Worm (Caenorhabditis elegans): ENCODE results near the gene C53B7.6.

C53B7.6 gene

DNA sequence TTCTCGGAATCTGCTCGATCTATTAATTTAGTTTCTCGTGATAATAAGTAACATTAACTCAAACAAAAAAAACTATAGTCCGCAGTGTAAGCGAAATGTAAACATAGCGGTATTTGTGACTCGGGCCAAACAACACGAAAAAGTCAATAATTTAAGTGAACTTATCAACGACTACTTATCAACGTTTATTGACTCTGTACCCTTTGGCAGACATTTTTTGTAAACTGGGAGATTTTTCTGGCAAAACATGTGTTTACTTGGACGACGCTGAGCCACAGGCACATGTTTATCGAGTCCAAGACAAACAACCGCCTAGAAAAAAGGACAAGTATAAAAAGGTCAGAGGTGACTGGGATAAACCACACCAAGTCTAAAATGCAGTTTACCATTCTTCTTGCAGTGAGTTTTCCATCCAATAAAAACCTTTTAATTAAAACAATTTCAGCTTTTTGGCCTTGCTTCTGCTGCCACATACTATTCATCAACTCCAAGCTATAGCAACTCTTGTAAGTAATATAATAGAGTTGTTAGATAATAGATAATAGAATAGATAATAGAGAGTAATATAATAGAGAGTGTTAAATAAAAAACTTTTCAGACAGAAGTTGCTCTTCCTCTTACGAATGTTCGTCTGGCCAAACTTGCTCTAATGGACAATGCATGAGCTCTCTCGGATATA lies 24.0 kb downstream of the C53B7.6 start, which contains the start of gene C53B7.3:
Gene C53B7.3, plus strand, starts transcription at position 362 of the 679 bp plus-strand sequence.
- TF ChIP-seq hlh-8 (tag; optimal IDR thresholded peaks at IDR 0.05) (no peak), dmd-4 (tag; optimal IDR thresholded peaks at IDR 0.05; ENCODE audit: borderline replicate concordance) (no peak), ets-4 (tag; optimal IDR thresholded peaks at IDR 0.05) (no peak), C08G9.2 (tag; optimal IDR thresholded peaks at IDR 0.05) (no peak), elt-4 (tag; optimal IDR thresholded peaks at IDR 0.05) (no peak), ceh-18 (tag; optimal IDR thresholded peaks at IDR 0.05) (no peak), unc-55 (GFP tag; optimal IDR thresholded peaks at IDR 0.05) (no peak), nhr-232 (tag; optimal IDR thresholded peaks at IDR 0.05) (no peak), ceh-30 (tag; optimal IDR thresholded peaks at IDR 0.05) (no peak), Y22D7AL.16 (tag; optimal IDR thresholded peaks at IDR 0.05) (no peak), ref-2 (tag; optimal IDR thresholded peaks at IDR 0.05) (no peak), mec-3 (tag; optimal IDR thresholded peaks at IDR 0.05; ENCODE audit: borderline replicate concordance) (no peak), pha-4 (tag; optimal IDR thresholded peaks at IDR 0.05) (no peak)

DNA sequence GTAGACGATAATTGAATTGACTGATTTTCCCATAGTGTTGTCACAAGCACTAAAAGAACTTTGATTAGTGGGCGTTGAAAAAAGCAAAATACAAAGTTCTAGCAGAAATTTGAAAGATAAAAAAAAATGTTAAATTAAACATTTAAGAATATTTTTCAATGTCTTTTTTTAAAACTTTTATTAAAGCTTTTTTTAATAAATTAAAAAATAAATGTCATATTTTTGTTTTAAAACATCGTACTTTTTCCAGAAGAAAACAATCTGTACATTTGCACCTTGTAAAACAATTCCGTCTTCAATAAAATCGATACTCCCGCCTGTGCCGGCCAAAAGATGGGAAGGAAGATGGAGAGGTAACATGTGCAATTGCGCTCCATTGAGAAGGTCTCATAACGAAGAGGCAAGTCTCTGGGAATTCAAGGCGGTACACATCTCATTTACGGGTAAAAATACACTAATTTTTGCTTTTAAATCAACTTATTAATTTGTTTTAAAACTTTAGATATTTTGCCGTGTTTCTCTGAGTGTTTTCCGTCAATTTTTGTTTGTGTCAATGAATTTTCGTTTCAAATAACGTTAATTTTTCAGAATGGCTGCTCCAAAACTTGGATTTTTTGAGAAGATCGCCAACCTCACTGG lies 27.8 kb downstream of the C53B7.6 start, which contains the start of the genes glr-6 and asg-2:
Gene glr-6, minus strand, starts transcription at position 51 of the 639 bp plus-strand sequence.
Gene asg-2, plus strand, starts transcription at position 589 of the 639 bp plus-strand sequence.
- TF ChIP-seq ceh-45 (GFP tag; IDR thresholded peaks at IDR 0.05) (no peak), K09A11.1 (tag; optimal IDR thresholded peaks at IDR 0.05; ENCODE audit: insufficient read depth) (no peak), ttx-3 (tag; optimal IDR thresholded peaks at IDR 0.05) (no peak), sdc-2 (tag; optimal IDR thresholded peaks at IDR 0.05) (no peak), pax-1 (tag; optimal IDR thresholded peaks at IDR 0.05) (no peak), nfya-1 (tag; optimal IDR thresholded peaks at IDR 0.05) (peak; percentile 61), ceh-34 (tag; optimal IDR thresholded peaks at IDR 0.05) (peak; percentile 22), hlh-13 (GFP tag; optimal IDR thresholded peaks at IDR 0.05) (no peak), unc-3 (GFP tag; conservative IDR thresholded peaks at IDR 0.05) (no peak), unc-3 (tag; optimal IDR thresholded peaks at IDR 0.05) (no peak), unc-42 (tag; optimal IDR thresholded peaks at IDR 0.05) (peak; percentile 21), mec-3 (tag; optimal IDR thresholded peaks at IDR 0.05; ENCODE audit: borderline replicate concordance) (no peak), hlh-15 (tag; optimal IDR thresholded peaks at IDR 0.05) (no peak), fkh-6 (tag; optimal IDR thresholded peaks at IDR 0.05) (no peak), Y22D7AL.16 (tag; optimal IDR thresholded peaks at IDR 0.05) (no peak), syd-9 (tag; optimal IDR thresholded peaks at IDR 0.05) (no peak), ceh-18 (tag; optimal IDR thresholded peaks at IDR 0.05) (peak; percentile 20), ref-2 (tag; optimal IDR thresholded peaks at IDR 0.05) (no peak), ceh-9 (tag; optimal IDR thresholded peaks at IDR 0.05) (no peak), odd-2 (tag; optimal IDR thresholded peaks at IDR 0.05) (no peak), pros-1 (tag; optimal IDR thresholded peaks at IDR 0.05) (no peak), C38D4.7 (GFP tag; optimal IDR thresholded peaks at IDR 0.05) (no peak), K02D7.2 (tag; optimal IDR thresholded peaks at IDR 0.05) (no peak), ceh-31 (tag; optimal IDR thresholded peaks at IDR 0.05) (peak; percentile 50), rnt-1 (tag; optimal IDR thresholded peaks at IDR 0.05) (no peak), ceh-48 (tag; optimal IDR thresholded peaks at IDR 0.05) (peak; percentile 76), ets-4 (tag; optimal IDR thresholded peaks at IDR 0.05) (peak; percentile 24), unc-86 (tag; optimal IDR thresholded peaks at IDR 0.05) (no peak), C08G9.2 (tag; optimal IDR thresholded peaks at IDR 0.05) (no peak), gmeb-2 (tag; optimal IDR thresholded peaks at IDR 0.05) (no peak), hlh-8 (tag; optimal IDR thresholded peaks at IDR 0.05) (no peak), dmd-4 (tag; optimal IDR thresholded peaks at IDR 0.05; ENCODE audit: borderline replicate concordance) (no peak), ama-1 (optimal IDR thresholded peaks at IDR 0.05) (no peak), elt-2 (tag; optimal IDR thresholded peaks at IDR 0.05) (peak; percentile 3), ceh-22 (tag; optimal IDR thresholded peaks at IDR 0.05) (no peak), zip-5 (tag; optimal IDR thresholded peaks at IDR 0.05) (no peak)
